Worm (Caenorhabditis elegans) whole organism, L4 larva: ENCODE data around the gene T24C4.10.

Experiments
- F26F4.8 ChIP-seq: fragments of 200-800 bp; sonication (Bioruptor generic); conservative IDR thresholded peaks from 2 replicates; pipeline ENCODE4 v1.3.6; 2022; ENCODE audit warnings: missing genetic modification characterization, missing compliant biosample characterization
- ZK546.5 ChIP-seq, 2 experiments: sonication (generic microtip); optimal IDR thresholded peaks; 2 replicates each; lab custom pipeline; 2017; ENCODE audit warnings: missing biosample characterization in 2 of 2, missing genetic modification characterization in 2 of 2
- aha-1 ChIP-seq: fragments of 150-350 bp; peaks from one replicate; lab custom pipeline; 2014; ENCODE audit warnings: missing biosample characterization, missing genetic modification characterization
- aly-2 ChIP-seq: sonication (generic microtip); optimal IDR thresholded peaks from 2 replicates; lab custom pipeline; 2018; ENCODE audit warnings: missing biosample characterization, missing genetic modification characterization
- ceh-20 ChIP-seq: fragments of 200-800 bp; sonication (Bioruptor generic); IDR thresholded peaks from 2 replicates; pipeline ENCODE4 v1.3.6; 2022; ENCODE audit warnings: missing genetic modification reagents, missing genetic modification characterization, missing compliant biosample characterization
- ceh-82 ChIP-seq: sonication (generic microtip); optimal IDR thresholded peaks from 2 replicates; lab custom pipeline; 2017; ENCODE audit warnings: missing biosample characterization, missing genetic modification characterization
- ces-1 ChIP-seq: fragments of 150-350 bp; sonication (generic microtip); optimal IDR thresholded peaks from 4 replicates; lab custom pipeline; 2014; ENCODE audit warnings: missing biosample characterization, missing genetic modification reagents, missing genetic modification characterization
- dmd-6 ChIP-seq: fragments of 200-800 bp; sonication (Bioruptor generic); IDR thresholded peaks from 2 replicates; pipeline ENCODE4 v1.3.6; 2022; ENCODE audit warnings: missing genetic modification reagents, missing genetic modification characterization, missing compliant biosample characterization
- hlh-30 ChIP-seq: sonication (generic microtip); optimal IDR thresholded peaks from 2 replicates; lab custom pipeline; 2017; ENCODE audit warnings: antibody characterized with exemption, mild to moderate bottlenecking, missing genetic modification characterization, missing compliant biosample characterization; ENCODE audit not compliant: insufficient read depth
- mxl-2 ChIP-seq: fragments of 200-800 bp; sonication (Bioruptor generic); conservative IDR thresholded peaks from 2 replicates; pipeline ENCODE4 v1.3.6; 2022; ENCODE audit warnings: missing genetic modification reagents, missing genetic modification characterization, missing compliant biosample characterization
- nhr-10 ChIP-seq: fragments of 150-350 bp; optimal IDR thresholded peaks from 2 replicates; lab custom pipeline; 2014; ENCODE audit warnings: missing biosample characterization, missing genetic modification characterization
- nhr-77 ChIP-seq: fragments of 150-350 bp; optimal IDR thresholded peaks from 2 replicates; lab custom pipeline; 2014; ENCODE audit warnings: missing biosample characterization, missing genetic modification characterization
- skn-1 ChIP-seq: fragments of 150-350 bp; optimal IDR thresholded peaks from 2 replicates; lab custom pipeline; 2014; ENCODE audit warnings: missing biosample characterization, missing genetic modification characterization
- unc-39 ChIP-seq: sonication (generic microtip); optimal IDR thresholded peaks from 2 replicates; lab custom pipeline; 2017; ENCODE audit warnings: missing biosample characterization, missing genetic modification characterization

DNA sequence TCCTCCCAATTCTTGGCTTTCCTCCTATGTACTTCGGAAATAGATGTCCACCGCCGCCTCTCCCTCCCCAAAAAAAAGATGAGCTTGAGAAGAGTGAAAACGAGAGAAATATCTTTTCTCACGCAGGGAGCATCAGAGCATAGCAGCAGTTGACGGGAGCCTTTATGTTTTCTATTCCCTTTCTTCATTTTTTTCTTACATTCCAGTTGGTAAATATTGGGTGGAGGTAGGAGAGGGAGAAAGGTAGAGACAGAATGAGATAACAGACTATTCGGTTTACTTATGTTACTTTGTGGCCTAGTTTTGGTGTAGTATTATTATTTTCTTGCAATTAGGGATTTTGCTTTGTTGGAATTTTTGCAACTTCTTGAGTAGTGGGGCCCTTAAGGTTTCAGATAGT, 46.5 kb downstream of the T24C4.10 start:
- TF ChIP-seq aha-1 (tag; lab: Kevin White, UChicago): no peak
- no peak for TF ChIP-seq dmd-6 (GFP tag; lab: Robert Waterston, UW)
- TF ChIP-seq ces-1: no peak
- no peak for TF ChIP-seq ceh-20 (GFP tag; lab: Robert Waterston, UW)
- TF ChIP-seq unc-39 (tag; lab: Kevin White, UChicago): no peak
- no peak for TF ChIP-seq aly-2
- no peak for TF ChIP-seq nhr-77 (tag; lab: Kevin White, UChicago)
- TF ChIP-seq hlh-30: no peak
- no peak for TF ChIP-seq ZK546.5 (tag; optimal IDR thresholded peaks at IDR 0.05; lab: Kevin White, UChicago)
- no peak for TF ChIP-seq mxl-2
- TF ChIP-seq ceh-82 (tag; lab: Kevin White, UChicago): no peak
- TF ChIP-seq nhr-10 (tag; lab: Kevin White, UChicago): no peak
- no peak for TF ChIP-seq F26F4.8 (GFP tag; lab: Robert Waterston, UW)
- TF ChIP-seq skn-1 (tag; lab: Kevin White, UChicago): no peak
